Worm (Caenorhabditis elegans) whole organism, L4 larva: ENCODE results near the gene rpt-4.

Experiments used
- F49E8.2 ChIP-seq: sonication (generic microtip); optimal IDR thresholded peaks from 2 replicates; lab custom pipeline; 2016; ENCODE audit warnings: missing compliant biosample characterization, mild to moderate bottlenecking, missing genetic modification characterization, borderline replicate concordance
- aha-1 ChIP-seq: fragments of 150-350 bp; peaks from one replicate; lab custom pipeline; 2014; ENCODE audit warnings: missing biosample characterization, missing genetic modification characterization
- aly-2 ChIP-seq: sonication (generic microtip); optimal IDR thresholded peaks from 2 replicates; lab custom pipeline; 2018; ENCODE audit warnings: missing biosample characterization, missing genetic modification characterization
- ceh-20 ChIP-seq: fragments of 200-800 bp; sonication (Bioruptor generic); IDR thresholded peaks from 2 replicates; pipeline ENCODE4 v1.3.6; 2022; ENCODE audit warnings: missing genetic modification reagents, missing genetic modification characterization, missing compliant biosample characterization
- ces-1 ChIP-seq: fragments of 150-350 bp; sonication (generic microtip); optimal IDR thresholded peaks from 4 replicates; lab custom pipeline; 2014; ENCODE audit warnings: missing biosample characterization, missing genetic modification reagents, missing genetic modification characterization
- daf-12 ChIP-seq: fragments of 150-350 bp; optimal IDR thresholded peaks from 2 replicates; lab custom pipeline; 2014; ENCODE audit warnings: missing biosample characterization, missing genetic modification reagents, missing genetic modification characterization
- daf-16 ChIP-seq, 3 experiments: sonication (generic microtip); optimal IDR thresholded peaks; 2 replicates each; lab custom pipeline; 2016 to 2017; ENCODE audit warnings: missing genetic modification characterization in 3 of 3, missing genetic modification reagents in 3 of 3, mild to moderate bottlenecking in 2 of 3, missing compliant biosample characterization in 2 of 3, missing biosample characterization in 1 of 3, moderate library complexity in 1 of 3
- dmd-6 ChIP-seq: fragments of 200-800 bp; sonication (Bioruptor generic); IDR thresholded peaks from 2 replicates; pipeline ENCODE4 v1.3.6; 2022; ENCODE audit warnings: missing genetic modification reagents, missing genetic modification characterization, missing compliant biosample characterization
- dpl-1 ChIP-seq: fragments of 150-350 bp; optimal IDR thresholded peaks from 2 replicates; lab custom pipeline; 2014; ENCODE audit warnings: missing biosample characterization, missing genetic modification reagents, missing genetic modification characterization
- duxl-1 ChIP-seq: sonication (generic microtip); optimal IDR thresholded peaks from 2 replicates; lab custom pipeline; 2016; ENCODE audit warnings: mild to moderate bottlenecking, missing genetic modification characterization, moderate library complexity, missing compliant biosample characterization; ENCODE audit not compliant: poor library complexity
- egl-43 ChIP-seq: fragments of 200-800 bp; sonication (Bioruptor generic); IDR thresholded peaks from 2 replicates; pipeline ENCODE4 v1.3.6; 2022; ENCODE audit warnings: missing genetic modification reagents, missing genetic modification characterization, missing compliant biosample characterization
- fkh-10 ChIP-seq: fragments of 150-350 bp; optimal IDR thresholded peaks from 2 replicates; lab custom pipeline; 2014; ENCODE audit warnings: missing biosample characterization, missing genetic modification reagents, missing genetic modification characterization
- hmg-1.1 ChIP-seq: fragments of 200-800 bp; sonication (Bioruptor generic); IDR thresholded peaks from 2 replicates; pipeline ENCODE4 v1.3.6; 2022; ENCODE audit warnings: missing genetic modification reagents, missing genetic modification characterization, missing compliant biosample characterization
- jun-1 ChIP-seq: fragments of 150-350 bp; optimal IDR thresholded peaks from 2 replicates; lab custom pipeline; 2014; ENCODE audit warnings: missing biosample characterization, missing genetic modification reagents, missing genetic modification characterization
- lin-29 ChIP-seq: fragments of 200-800 bp; sonication (Bioruptor generic); IDR thresholded peaks from 2 replicates; pipeline ENCODE4 v1.3.6; 2022; ENCODE audit warnings: missing genetic modification reagents, missing genetic modification characterization, missing compliant biosample characterization
- lin-39 ChIP-seq: fragments of 150-350 bp; optimal IDR thresholded peaks from 2 replicates; lab custom pipeline; 2014; ENCODE audit warnings: missing biosample characterization, missing genetic modification reagents, missing genetic modification characterization
- lir-3 ChIP-seq: sonication (generic microtip); optimal IDR thresholded peaks from 2 replicates; lab custom pipeline; 2016; ENCODE audit warnings: mild to moderate bottlenecking, missing genetic modification characterization, missing compliant biosample characterization
- nhr-10 ChIP-seq: fragments of 150-350 bp; optimal IDR thresholded peaks from 2 replicates; lab custom pipeline; 2014; ENCODE audit warnings: missing biosample characterization, missing genetic modification characterization
- nhr-11 ChIP-seq: fragments of 150-350 bp; optimal IDR thresholded peaks from 2 replicates; lab custom pipeline; 2014; ENCODE audit warnings: missing biosample characterization, missing genetic modification characterization
- nhr-237 ChIP-seq: sonication (generic microtip); optimal IDR thresholded peaks from 2 replicates; lab custom pipeline; 2017; ENCODE audit warnings: missing biosample characterization, missing genetic modification characterization
- nhr-41 ChIP-seq: fragments of 200-800 bp; sonication (Bioruptor generic); IDR thresholded peaks from 2 replicates; pipeline ENCODE4 v1.3.6; 2022; ENCODE audit warnings: missing genetic modification reagents, missing genetic modification characterization, missing compliant biosample characterization
- nhr-48 ChIP-seq: sonication (generic microtip); optimal IDR thresholded peaks from 2 replicates; lab custom pipeline; 2016; ENCODE audit warnings: mild to moderate bottlenecking, missing genetic modification characterization, missing compliant biosample characterization
- nhr-76 ChIP-seq: fragments of 150-350 bp; optimal IDR thresholded peaks from 2 replicates; lab custom pipeline; 2014; ENCODE audit warnings: missing biosample characterization, missing genetic modification characterization
- pha-4 ChIP-seq, 2 experiments: fragments of 150-350 bp in 1 of 2; fragments of 200-800 bp in 1 of 2; sonication (Bioruptor generic) in 1 of 2; IDR thresholded peaks in 1 of 2; optimal IDR thresholded peaks in 1 of 2; 2 replicates each; pipeline versions ENCODE4 v1.3.6 to Lab custom; 2014 to 2022; ENCODE audit warnings: missing genetic modification characterization in 2 of 2, missing genetic modification reagents in 2 of 2, missing biosample characterization in 1 of 2, missing compliant biosample characterization in 1 of 2
- sdz-12 ChIP-seq: fragments of 200-800 bp; sonication (Bioruptor generic); optimal IDR thresholded peaks from 2 replicates; lab custom pipeline; 2018; ENCODE audit warnings: mild to moderate bottlenecking, missing genetic modification characterization, missing compliant biosample characterization
- skn-1 ChIP-seq: fragments of 150-350 bp; optimal IDR thresholded peaks from 2 replicates; lab custom pipeline; 2014; ENCODE audit warnings: missing biosample characterization, missing genetic modification characterization
- tra-1 ChIP-seq: fragments of 200-800 bp; sonication (Bioruptor generic); IDR thresholded peaks from 2 replicates; pipeline ENCODE4 v1.3.6; 2022; ENCODE audit warnings: missing genetic modification reagents, missing genetic modification characterization, missing compliant biosample characterization
- unc-62 ChIP-seq, 3 experiments: fragments of 150-350 bp in 1 of 3; sonication (generic microtip); optimal IDR thresholded peaks in 2 of 3; peaks in 1 of 3; 1 replicate in 1 of 3; 2 replicates in 2 of 3; lab custom pipeline; 2014 to 2017; ENCODE audit warnings: missing biosample characterization in 3 of 3, missing genetic modification characterization in 3 of 3, missing genetic modification reagents in 3 of 3, missing genotype in 1 of 3
- zag-1 ChIP-seq: fragments of 150-350 bp; optimal IDR thresholded peaks from 2 replicates; lab custom pipeline; 2014; ENCODE audit warnings: missing biosample characterization, missing genetic modification characterization
- ztf-11 ChIP-seq: fragments of 150-350 bp; optimal IDR thresholded peaks from 2 replicates; lab custom pipeline; 2014; ENCODE audit warnings: missing biosample characterization, missing genetic modification characterization

Gene rpt-4

DNA sequence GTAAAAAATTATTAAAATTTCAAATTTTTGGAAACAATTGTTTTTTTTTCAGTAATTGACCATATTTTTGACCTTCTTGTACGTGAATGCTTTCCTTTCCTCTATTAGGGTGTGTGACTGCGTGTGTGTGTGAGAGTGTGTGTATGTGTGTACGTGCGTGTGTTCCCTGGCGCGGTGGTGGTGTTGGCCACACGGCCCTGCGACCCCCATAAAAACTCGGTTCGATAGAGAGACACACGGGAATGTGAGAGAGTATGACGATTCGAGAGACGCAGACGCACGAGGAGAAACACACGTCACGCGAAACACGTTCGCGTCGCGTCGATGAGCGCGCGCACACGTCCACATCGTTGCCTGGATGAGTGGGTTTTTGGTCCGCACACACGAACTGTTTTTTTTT lies 27.2 kb downstream of the rpt-4 start (continued):
- no peak for TF ChIP-seq nhr-76 (tag; lab: Kevin White, UChicago)
- TF ChIP-seq daf-12 (tag; lab: Kevin White, UChicago): no peak
- no peak for TF ChIP-seq lin-39
- no peak for TF ChIP-seq ztf-11 (tag; lab: Kevin White, UChicago)
- 0 out of 2 replicates have a peak, but pooled peaks have one; percentile 31 for TF ChIP-seq lin-29 (GFP tag; lab: Robert Waterston, UW)
- TF ChIP-seq duxl-1 (tag; lab: Kevin White, UChicago): peak; percentile 21
- TF ChIP-seq egl-43 (GFP tag; lab: Robert Waterston, UW): no peak
- TF ChIP-seq aha-1: peak; percentile 98
- peak; percentile 77 for TF ChIP-seq dmd-6 (GFP tag; lab: Robert Waterston, UW)
- TF ChIP-seq ceh-20: peak; percentile 82; the same call in 1 of the 2 replicates
- peak in 1 of 2 experiments; percentile 30 for TF ChIP-seq daf-16 (GFP tag; optimal IDR thresholded peaks at IDR 0.05; lab: Kevin White, UChicago)
- TF ChIP-seq daf-16 (tag; optimal IDR thresholded peaks at IDR 0.05; lab: Kevin White, UChicago): peak; percentile 60
- peak; percentile 91 for TF ChIP-seq nhr-41 (GFP tag; lab: Robert Waterston, UW)
- no peak for TF ChIP-seq sdz-12
- TF ChIP-seq dpl-1 (GFP tag; lab: Kevin White, UChicago): peak; percentile 61
- TF ChIP-seq jun-1 (tag; lab: Kevin White, UChicago): no peak

- TF ChIP-seq nhr-237 (tag; lab: Kevin White, UChicago) (no peak), zag-1 (tag; lab: Kevin White, UChicago) (no peak), F49E8.2 (no peak), aly-2 (tag; lab: Kevin White, UChicago) (no peak), jun-1 (tag; lab: Kevin White, UChicago) (no peak), hmg-1.1 (GFP tag; lab: Robert Waterston, UW) (no peak), skn-1 (tag; lab: Kevin White, UChicago) (no peak), tra-1 (GFP tag; lab: Robert Waterston, UW) (no peak), pha-4 (GFP tag; IDR thresholded peaks at IDR 0.05; lab: Robert Waterston, UW) (no peak), pha-4 (tag; optimal IDR thresholded peaks at IDR 0.05; lab: Kevin White, UChicago) (no peak), dmd-6 (GFP tag; lab: Robert Waterston, UW) (no peak)
Measured at ce11 chrII:12685-13084, 33.3 kb downstream of the rpt-4 start, which contains the start of gene best-3. Gene best-3 (plus strand): TSS chrII:12985.

ce11 chrII:11783-12182 lies 34.2 kb downstream of the rpt-4 start, which contains the start of gene best-4:
Gene best-4 (minus strand): TSS chrII:11883.
- TF ChIP-seq nhr-10 (no peak), nhr-48 (tag; lab: Kevin White, UChicago) (no peak), duxl-1 (tag; lab: Kevin White, UChicago) (no peak), lir-3 (tag; lab: Kevin White, UChicago) (no peak)

ce11 chrII:8212-8611 lies 37.8 kb downstream of the rpt-4 start:
- TF ChIP-seq unc-62 (GFP tag; optimal IDR thresholded peaks at IDR 0.05 in 1 of 2; lab: Kevin White, UChicago) (peak in 1 of 2 experiments; percentile 85), unc-62 (tag; optimal IDR thresholded peaks at IDR 0.05; lab: Kevin White, UChicago) (no peak), fkh-10 (GFP tag; lab: Kevin White, UChicago) (no peak)

- TF ChIP-seq F49E8.2 (no peak), ces-1 (GFP tag; lab: Kevin White, UChicago) (no peak), nhr-11 (tag; lab: Kevin White, UChicago) (peak; percentile 13), unc-62 (GFP tag; optimal IDR thresholded peaks at IDR 0.05 in 1 of 2; lab: Kevin White, UChicago) (peak in 1 of 2 experiments; percentile 18), unc-62 (tag; optimal IDR thresholded peaks at IDR 0.05; lab: Kevin White, UChicago) (no peak)
- TF ChIP-seq, all 104 proteins: peak for 2
Measured at ce11 chrII:6349-6748, 39.7 kb downstream of the rpt-4 start, which contains the start of gene osta-1. Gene osta-1 (plus strand): TSS chrII:6657.
